Fruit fly (Drosophila melanogaster) whole organism, embryonic: Measurements from ENCODE around the gene CG12075.

Experiments used
- Asciz ChIP-seq: fragments of 200-800 bp; sonication (Bioruptor generic); optimal IDR thresholded peaks from 2 replicates; lab custom pipeline; 2017; ENCODE audit warnings: missing biosample characterization, mild to moderate bottlenecking, missing genetic modification characterization, missing genetic modification reagents
- Awh ChIP-seq: fragments of 200-800 bp; sonication (Bioruptor generic); IDR thresholded peaks from 2 replicates; pipeline ENCODE4, ENCODE4 v1.3.6; 2022; ENCODE audit warnings: missing biosample characterization, missing genetic modification characterization
- B-H1 ChIP-seq: fragments of 200-800 bp; sonication (Bioruptor generic); IDR thresholded peaks from 3 replicates; pipeline ENCODE4 v1.3.6; 2022; ENCODE audit warnings: missing biosample characterization, missing genetic modification characterization
- CG10209 ChIP-seq: fragments of 200-800 bp; sonication (Bioruptor generic); optimal IDR thresholded peaks from 3 replicates; lab custom pipeline; 2017; ENCODE audit warnings: missing biosample characterization, mild to moderate bottlenecking, missing genetic modification characterization, missing genetic modification reagents
- CG13287 ChIP-seq: fragments of 200-800 bp; sonication (Bioruptor generic); IDR thresholded peaks from 2 replicates; pipeline ENCODE4 v1.3.6; 2022; ENCODE audit warnings: missing biosample characterization, missing genetic modification characterization; ENCODE audit not compliant: partially characterized antibody
- CG15073 ChIP-seq: fragments of 200-800 bp; sonication (Bioruptor generic); optimal IDR thresholded peaks from 2 replicates; lab custom pipeline; 2016; ENCODE audit warnings: missing biosample characterization, missing genetic modification characterization
- CG16863 ChIP-seq: fragments of 200-800 bp; sonication (Bioruptor generic); optimal IDR thresholded peaks from 3 replicates; lab custom pipeline; 2016; ENCODE audit warnings: missing biosample characterization, missing genetic modification characterization
- CG18476 ChIP-seq: fragments of 200-800 bp; sonication (Bioruptor generic); optimal IDR thresholded peaks from 2 replicates; lab custom pipeline; 2016; ENCODE audit warnings: missing biosample characterization, mild to moderate bottlenecking, missing genetic modification characterization
- CG2199 ChIP-seq: fragments of 200-800 bp; sonication (Bioruptor generic); IDR thresholded peaks from 3 replicates; pipeline ENCODE4 v1.3.6; 2022; ENCODE audit warnings: missing biosample characterization, missing genetic modification characterization
- CG31441 ChIP-seq: fragments of 200-800 bp; sonication (Bioruptor generic); IDR thresholded peaks from 2 replicates; pipeline ENCODE4 v1.3.6; 2022; ENCODE audit warnings: missing biosample characterization, missing genetic modification characterization
- CG4328 ChIP-seq: fragments of 200-800 bp; sonication (Bioruptor generic); optimal IDR thresholded peaks from 3 replicates; lab custom pipeline; 2017; ENCODE audit warnings: missing biosample characterization, missing genetic modification reagents, missing genetic modification characterization
- CG4854 ChIP-seq: fragments of 200-800 bp; sonication (Bioruptor generic); optimal IDR thresholded peaks from 2 replicates; lab custom pipeline; 2016; ENCODE audit warnings: missing biosample characterization, missing genetic modification characterization, inconsistent platforms
- CG5180 ChIP-seq: fragments of 200-800 bp; sonication (Bioruptor generic); optimal IDR thresholded peaks from 3 replicates; lab custom pipeline; 2017; ENCODE audit warnings: missing biosample characterization, missing genetic modification characterization, mild to moderate bottlenecking, moderate library complexity, missing genetic modification reagents
- CG7839 ChIP-seq: fragments of 200-800 bp; sonication (Bioruptor generic); optimal IDR thresholded peaks from 3 replicates; lab custom pipeline; 2018; ENCODE audit warnings: missing biosample characterization, mild to moderate bottlenecking, missing genetic modification characterization, moderate library complexity
- CG8388 ChIP-seq: fragments of 200-800 bp; sonication (Bioruptor generic); optimal IDR thresholded peaks from 2 replicates; lab custom pipeline; 2019; ENCODE audit warnings: missing biosample characterization, mild to moderate bottlenecking, missing genetic modification characterization, moderate library complexity
- CG8944 ChIP-seq: fragments of 200-800 bp; sonication (Bioruptor generic); optimal IDR thresholded peaks from 3 replicates; lab custom pipeline; 2016; ENCODE audit warnings: missing biosample characterization, missing genetic modification characterization
- CTCF ChIP-seq: fragments of 200-800 bp; sonication (Bioruptor generic); optimal IDR thresholded peaks from 2 replicates; lab custom pipeline; 2017; ENCODE audit warnings: missing biosample characterization, mild to moderate bottlenecking, missing genetic modification characterization, moderate library complexity
- Chrac-16 ChIP-seq: fragments of 200-800 bp; sonication (Bioruptor generic); optimal IDR thresholded peaks from 3 replicates; lab custom pipeline; 2016; ENCODE audit warnings: missing biosample characterization, missing genetic modification characterization
- CrebB ChIP-seq: fragments of 200-800 bp; sonication (Bioruptor generic); optimal IDR thresholded peaks from 3 replicates; lab custom pipeline; 2018; ENCODE audit warnings: missing biosample characterization, mild to moderate bottlenecking, missing genetic modification characterization
- Ets65A ChIP-seq: fragments of 200-800 bp; sonication (Bioruptor generic); peaks from one replicate; lab custom pipeline; 2016; ENCODE audit warnings: missing biosample characterization, missing genetic modification characterization
- Gug ChIP-seq: fragments of 200-800 bp; sonication (Bioruptor generic); IDR thresholded peaks from 4 replicates; pipeline ENCODE4 v1.3.6; 2022; ENCODE audit warnings: missing biosample characterization, missing genetic modification characterization
- H15 ChIP-seq: fragments of 200-800 bp; sonication (Bioruptor generic); IDR thresholded peaks from 3 replicates; pipeline ENCODE4 v1.3.6; 2022; ENCODE audit warnings: missing biosample characterization, missing genetic modification characterization
- HLH54F ChIP-seq: fragments of 200-800 bp; sonication (Bioruptor generic); optimal IDR thresholded peaks from 3 replicates; lab custom pipeline; 2016; ENCODE audit warnings: missing biosample characterization, missing genetic modification characterization
- HLHmδ ChIP-seq: fragments of 200-800 bp; sonication (Bioruptor generic); optimal IDR thresholded peaks from 2 replicates; lab custom pipeline; 2018; ENCODE audit warnings: missing biosample characterization, mild to moderate bottlenecking, missing genetic modification characterization, moderate library complexity
- Mes4 ChIP-seq: fragments of 200-800 bp; sonication (Bioruptor generic); optimal IDR thresholded peaks from 2 replicates; lab custom pipeline; 2016; ENCODE audit warnings: missing biosample characterization, missing genetic modification characterization
- Nf-YC ChIP-seq: fragments of 200-800 bp; optimal IDR thresholded peaks from 3 replicates; lab custom pipeline; 2019; ENCODE audit warnings: missing biosample characterization, mild to moderate bottlenecking, missing genetic modification characterization, moderate library complexity
- Oli ChIP-seq: fragments of 200-800 bp; sonication (Bioruptor generic); optimal IDR thresholded peaks from 2 replicates; lab custom pipeline; 2018; ENCODE audit warnings: missing biosample characterization, mild to moderate bottlenecking, missing genetic modification characterization, moderate library complexity
- Pdp1 ChIP-seq, 2 experiments: fragments of 200-800 bp; sonication (Bioruptor generic); optimal IDR thresholded peaks; 3 replicates each; lab custom pipeline; 2016; ENCODE audit warnings: missing biosample characterization in 2 of 2, missing genetic modification characterization in 2 of 2, mild to moderate bottlenecking in 1 of 2, moderate library complexity in 1 of 2
- Sry-δ ChIP-seq: fragments of 200-800 bp; sonication (Bioruptor generic); optimal IDR thresholded peaks from 2 replicates; lab custom pipeline; 2016; ENCODE audit warnings: missing biosample characterization, missing genetic modification characterization
- Tbp ChIP-seq: fragments of >200 bp; optimal IDR thresholded peaks from 2 replicates; lab custom pipeline; 2018; ENCODE audit warnings: missing biosample characterization, missing genetic modification characterization
- amos ChIP-seq: fragments of 200-800 bp; sonication (Bioruptor generic); IDR thresholded peaks from 2 replicates; pipeline ENCODE4 v1.3.6; 2022; ENCODE audit warnings: missing biosample characterization, missing genetic modification characterization; ENCODE audit not compliant: partially characterized antibody
- ash1 ChIP-seq: fragments of 200-800 bp; sonication (Bioruptor generic); optimal IDR thresholded peaks from 2 replicates; lab custom pipeline; 2018; ENCODE audit warnings: missing biosample characterization, mild to moderate bottlenecking, missing genetic modification characterization
- bbx ChIP-seq: fragments of 200-800 bp; sonication (Bioruptor generic); IDR thresholded peaks from 2 replicates; pipeline ENCODE4 v1.3.6; 2022; ENCODE audit warnings: missing biosample characterization, missing genetic modification characterization; ENCODE audit not compliant: partially characterized antibody
- caup ChIP-seq: fragments of 200-800 bp; sonication (Bioruptor generic); optimal IDR thresholded peaks from 3 replicates; lab custom pipeline; 2017; ENCODE audit warnings: missing biosample characterization, mild to moderate bottlenecking, missing genetic modification characterization, moderate library complexity; ENCODE audit not compliant: severe bottlenecking
- ci ChIP-seq: fragments of 200-800 bp; sonication (Bioruptor generic); IDR thresholded peaks from 3 replicates; pipeline ENCODE4 v1.3.6; 2022; ENCODE audit warnings: missing biosample characterization, missing genetic modification characterization
- cwo ChIP-seq: fragments of 200-800 bp; sonication (Bioruptor generic); optimal IDR thresholded peaks from 3 replicates; lab custom pipeline; 2017; ENCODE audit warnings: missing biosample characterization, missing genetic modification characterization, mild to moderate bottlenecking, moderate library complexity, missing genetic modification reagents
- da ChIP-seq: fragments of 200-800 bp; sonication (Bioruptor generic); optimal IDR thresholded peaks from 2 replicates; lab custom pipeline; 2016; ENCODE audit warnings: missing biosample characterization, missing genetic modification characterization
- ftz-f1 ChIP-seq: fragments of 200-800 bp; sonication (Bioruptor generic); optimal IDR thresholded peaks from 2 replicates; lab custom pipeline; 2016; ENCODE audit warnings: missing biosample characterization, missing genetic modification characterization
- gfzf ChIP-seq: fragments of 200-800 bp; sonication (Bioruptor generic); optimal IDR thresholded peaks from 2 replicates; lab custom pipeline; 2016; ENCODE audit warnings: missing biosample characterization, mild to moderate bottlenecking, missing genetic modification characterization, moderate library complexity
- ham ChIP-seq: fragments of 200-800 bp; sonication (Bioruptor generic); IDR thresholded peaks from 2 replicates; pipeline ENCODE4 v1.3.6; 2022; ENCODE audit warnings: missing biosample characterization, missing genetic modification characterization
- her ChIP-seq: fragments of 200-800 bp; sonication (Bioruptor generic); optimal IDR thresholded peaks from 2 replicates; lab custom pipeline; 2016; ENCODE audit warnings: missing biosample characterization, missing genetic modification characterization
- inv ChIP-seq: fragments of 200-800 bp; sonication (Bioruptor generic); IDR thresholded peaks from 2 replicates; pipeline ENCODE4 v1.3.6; 2022; ENCODE audit warnings: missing biosample characterization, missing genetic modification characterization; ENCODE audit not compliant: partially characterized antibody
- otp ChIP-seq: fragments of 200-800 bp; sonication (Bioruptor generic); IDR thresholded peaks from 3 replicates; pipeline ENCODE4, ENCODE4 v1.3.6; 2022; ENCODE audit warnings: missing biosample characterization, missing genetic modification characterization
- pb ChIP-seq: fragments of 200-800 bp; sonication (Bioruptor generic); optimal IDR thresholded peaks from 3 replicates; lab custom pipeline; 2016; ENCODE audit warnings: missing biosample characterization, missing genetic modification characterization
- ro ChIP-seq: fragments of 200-800 bp; sonication (Bioruptor generic); IDR thresholded peaks from 2 replicates; pipeline ENCODE4 v1.3.6; 2022; ENCODE audit warnings: missing biosample characterization, missing genetic modification characterization
- sc ChIP-seq, 3 experiments: fragments of >200 bp in 2 of 3; fragments of 200-800 bp in 1 of 3; sonication (Bioruptor generic) in 1 of 3; optimal IDR thresholded peaks; 2 replicates in 2 of 3; 3 replicates in 1 of 3; lab custom pipeline; 2017; ENCODE audit warnings: mild to moderate bottlenecking in 1 of 3, missing biosample characterization in 1 of 3, missing genetic modification characterization in 1 of 3, missing genetic modification reagents in 1 of 3
- sens-2 ChIP-seq: fragments of 200-800 bp; sonication (Bioruptor generic); IDR thresholded peaks from 2 replicates; pipeline ENCODE4 v1.3.6; 2022; ENCODE audit warnings: missing biosample characterization, missing genetic modification characterization
- sisA ChIP-seq: fragments of 200-800 bp; sonication (Bioruptor generic); IDR thresholded peaks from 2 replicates; pipeline ENCODE4 v1.3.6; 2022; ENCODE audit warnings: missing biosample characterization, missing genetic modification characterization
- tgo ChIP-seq: fragments of 200-800 bp; sonication (Bioruptor generic); IDR thresholded peaks from 3 replicates; pipeline ENCODE4 v1.3.6; 2022; ENCODE audit warnings: missing biosample characterization, missing genetic modification characterization
- toy ChIP-seq: fragments of 200-800 bp; sonication (Bioruptor generic); IDR thresholded peaks from 2 replicates; pipeline ENCODE4 v1.3.6; 2022; ENCODE audit warnings: missing biosample characterization, missing genetic modification characterization
- yki ChIP-seq: fragments of >200 bp; optimal IDR thresholded peaks from 3 replicates; lab custom pipeline; 2018
- zfh1 ChIP-seq: fragments of 200-800 bp; sonication (Bioruptor generic); IDR thresholded peaks from 3 replicates; pipeline ENCODE4 v1.3.6; 2022; ENCODE audit warnings: missing biosample characterization, missing genetic modification characterization

The CG12075 gene

DNA sequence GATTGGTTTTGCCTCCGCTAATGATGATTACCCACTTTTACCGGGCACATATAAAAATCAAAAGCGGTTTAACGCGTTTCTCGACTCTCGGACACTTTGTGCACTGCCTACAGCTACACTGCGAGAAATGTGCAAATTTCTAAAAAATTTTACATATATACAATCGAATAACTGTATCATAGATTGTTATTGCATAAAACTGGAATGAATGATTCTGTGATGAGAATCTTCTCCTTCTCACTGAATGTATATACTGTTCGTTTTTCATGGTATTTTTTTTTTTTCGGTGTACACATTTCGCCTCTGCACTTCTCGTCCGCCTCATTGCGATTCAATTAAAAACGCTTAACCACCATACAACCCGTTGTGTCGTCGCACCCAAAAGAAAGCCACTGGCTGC is 23.1 kb downstream of the CG12075 start (continued):
- TF ChIP-seq caup (GFP tag; lab: Kevin White, UChicago) (no peak), zfh1 (GFP tag; lab: Robert Waterston, UW) (peak; percentile 61; the same call in 2 of the 3 replicates), sisA (GFP tag; lab: Robert Waterston, UW) (peak; percentile 65), Sry-δ (GFP tag; lab: Kevin White, UChicago) (no peak), CG16863 (no peak), Ets65A (peak; percentile 42), CG10209 (peak; percentile 11), her (GFP tag; lab: Kevin White, UChicago) (no peak), CG5180 (GFP tag; lab: Kevin White, UChicago) (peak; percentile 42), Nf-YC (tag; lab: Kevin White, UChicago) (no peak), B-H1 (GFP tag; lab: Robert Waterston, UW) (no peak), HLHmδ (GFP tag; lab: Kevin White, UChicago) (no peak), Pdp1 (GFP tag; optimal IDR thresholded peaks at IDR 0.05; lab: Kevin White, UChicago) (peak in 1 of 2 experiments; percentile 11), gfzf (GFP tag; lab: Kevin White, UChicago) (no peak), cwo (no peak), CG13287 (GFP tag; lab: Robert Waterston, UW) (no peak), CG18476 (GFP tag; lab: Kevin White, UChicago) (no peak), inv (no peak), Mes4 (GFP tag; lab: Kevin White, UChicago) (no peak), CG8388 (GFP tag; lab: Kevin White, UChicago) (peak; percentile 63), Chrac-16 (GFP tag; lab: Kevin White, UChicago) (peak; percentile 0), Asciz (GFP tag; lab: Kevin White, UChicago) (peak; percentile 56), CG2199 (GFP tag; lab: Robert Waterston, UW) (no peak), sens-2 (peak; percentile 29; the same call in 1 of the 2 replicates), CrebB (tag; lab: Kevin White, UChicago) (no peak), CG7839 (peak; percentile 46), CG4328 (no peak), sc (optimal IDR thresholded peaks at IDR 0.05; lab: Kevin White, UChicago) (no peak), sc (GFP tag; optimal IDR thresholded peaks at IDR 0.05; lab: Kevin White, UChicago) (peak; percentile 8), CG8944 (GFP tag; lab: Kevin White, UChicago) (no peak), otp (GFP tag; lab: Robert Waterston, UW) (0 out of 3 replicates have a peak, but pooled peaks have one; percentile 17), da (no peak), CG4854 (no peak), Oli (tag; lab: Kevin White, UChicago) (peak; percentile 61), ci (GFP tag; lab: Robert Waterston, UW) (peak; percentile 71; the same call in 2 of the 3 replicates), H15 (no peak), ro (no peak), ham (GFP tag; lab: Robert Waterston, UW) (no peak), pb (GFP tag; lab: Kevin White, UChicago) (no peak), yki (no peak), CG31441 (GFP tag; lab: Robert Waterston, UW) (peak; percentile 67; the same call in 1 of the 2 replicates), bbx (GFP tag; lab: Robert Waterston, UW) (no peak), amos (GFP tag; lab: Robert Waterston, UW) (no peak), toy (no peak), Awh (no peak), tgo (GFP tag; lab: Robert Waterston, UW) (peak; percentile 21; the same call in 1 of the 3 replicates), Gug (0 out of 4 replicates have a peak, but pooled peaks have one; percentile 5), CG15073 (GFP tag; lab: Kevin White, UChicago) (no peak), CTCF (GFP tag; lab: Kevin White, UChicago) (no peak), ash1 (GFP tag; lab: Kevin White, UChicago) (no peak), Tbp (GFP tag; lab: Kevin White, UChicago) (no peak), HLH54F (GFP tag; lab: Kevin White, UChicago) (no peak), ftz-f1 (GFP tag; lab: Kevin White, UChicago) (no peak)
